Worm (Caenorhabditis elegans) whole organism, L3 larva: ENCODE measurements around the gene F49E12.7.
A peak's percentile ranks its signal among the peaks of the same experiment; 100 is the strongest.

Experiments used
- ama-1 ChIP-seq: fragments of 150-350 bp; optimal IDR thresholded peaks from 2 replicates; lab custom pipeline; 2018
- ceh-82 ChIP-seq: fragments of 150-350 bp; optimal IDR thresholded peaks from 2 replicates; lab custom pipeline; 2014; ENCODE audit warnings: missing biosample characterization, missing genetic modification characterization
- lin-39 ChIP-seq: fragments of 150-350 bp; optimal IDR thresholded peaks from 2 replicates; lab custom pipeline; 2018; ENCODE audit warnings: missing biosample characterization, missing genetic modification reagents, missing genetic modification characterization
- nfya-1 ChIP-seq: sonication (generic microtip); optimal IDR thresholded peaks from 2 replicates; lab custom pipeline; 2017; ENCODE audit warnings: missing genetic modification characterization, mild to moderate bottlenecking, missing compliant biosample characterization, antibody characterized with exemption, moderate library complexity; ENCODE audit not compliant: insufficient read depth
- nhr-11 ChIP-seq: fragments of 150-350 bp; optimal IDR thresholded peaks from 2 replicates; lab custom pipeline; 2014; ENCODE audit warnings: missing biosample characterization, missing genetic modification characterization
- pha-4 ChIP-seq: fragments of 150-350 bp; optimal IDR thresholded peaks from 2 replicates; lab custom pipeline; 2014; ENCODE audit warnings: missing biosample characterization, missing genetic modification reagents, missing genetic modification characterization
- pqm-1 ChIP-seq: fragments of 150-350 bp; optimal IDR thresholded peaks from 2 replicates; lab custom pipeline; 2017; ENCODE audit warnings: missing biosample characterization, missing genetic modification characterization, inconsistent platforms
- unc-62 ChIP-seq: fragments of 150-350 bp; sonication (generic microtip); optimal IDR thresholded peaks from 4 replicates; lab custom pipeline; 2014; ENCODE audit warnings: missing biosample characterization, missing genetic modification reagents, missing genetic modification characterization

DNA sequence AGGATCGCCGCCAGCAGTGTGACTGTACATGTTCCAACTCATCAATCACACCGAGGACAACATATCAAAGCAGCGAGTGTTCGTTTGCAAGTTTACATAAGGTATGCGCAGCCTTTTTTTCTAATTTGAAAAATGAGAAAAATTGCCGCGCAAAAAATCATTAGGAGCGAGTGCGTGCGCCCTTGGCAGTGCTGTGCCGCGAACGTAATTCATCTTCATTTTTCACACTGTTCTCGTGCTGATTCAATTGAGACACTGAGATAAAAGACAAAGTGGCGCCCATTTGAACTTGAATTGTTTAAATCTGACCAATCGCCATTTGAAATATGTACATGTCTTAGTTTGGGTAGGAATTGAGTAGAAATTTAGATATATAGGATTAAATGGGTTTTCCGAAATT lies 13.6 kb upstream of the F49E12.7 start:
- TF ChIP-seq nfya-1 (no peak), pha-4 (tag; lab: Kevin White, UChicago) (no peak), ceh-82 (tag; lab: Kevin White, UChicago) (no peak), lin-39 (tag; lab: Kevin White, UChicago) (peak; percentile 64), unc-62 (GFP tag; lab: Kevin White, UChicago) (no peak), pqm-1 (tag; lab: Kevin White, UChicago) (no peak), ama-1 (lab: Kevin White, UChicago) (no peak), nhr-11 (tag; lab: Kevin White, UChicago) (no peak)
